Fruit fly (Drosophila melanogaster): ENCODE results near the gene Cbp20.

- TF ChIP-seq CG8478 (optimal IDR thresholded peaks at IDR 0.05) (no peak), CTCF (optimal IDR thresholded peaks at IDR 0.05) (no peak)
Observed at dm6 chr3R:18158401-18158800, 6.1 kb upstream of the Cbp20 start, which contains the start of gene CG14315.

Measured in S2 (cell line).